Worm (Caenorhabditis elegans) whole organism, early embryonic: ENCODE results near the gene otpl-6.

ENCODE experiments used
- B0310.2 ChIP-seq: sonication (generic microtip); optimal IDR thresholded peaks from 2 replicates; lab custom pipeline; 2016; ENCODE audit warnings: mild to moderate bottlenecking, missing genetic modification characterization, missing compliant biosample characterization
- F13C5.2 ChIP-seq: sonication (generic microtip); optimal IDR thresholded peaks from 2 replicates; lab custom pipeline; 2017; ENCODE audit warnings: mild to moderate bottlenecking, missing genetic modification characterization, inconsistent platforms, missing compliant biosample characterization
- ama-1 ChIP-seq: fragments of 150-350 bp; optimal IDR thresholded peaks from 2 replicates; lab custom pipeline; 2014
- flt-1 ChIP-seq: fragments of 200-800 bp; sonication (Bioruptor generic); IDR thresholded peaks from 2 replicates; pipeline ENCODE4 v1.3.6; 2022; ENCODE audit warnings: missing genetic modification characterization, missing compliant biosample characterization
- hmbx-1 ChIP-seq: sonication (generic microtip); optimal IDR thresholded peaks from 2 replicates; lab custom pipeline; 2016; ENCODE audit warnings: mild to moderate bottlenecking, missing genetic modification characterization, missing compliant biosample characterization
- hnd-1 ChIP-seq: sonication (generic microtip); optimal IDR thresholded peaks from 2 replicates; lab custom pipeline; 2016; ENCODE audit warnings: missing genetic modification characterization, missing compliant biosample characterization
- scrt-1 ChIP-seq: fragments of 200-800 bp; sonication (Bioruptor generic); IDR thresholded peaks from 2 replicates; pipeline ENCODE4 v1.3.6; 2022; ENCODE audit warnings: missing genetic modification characterization, missing compliant biosample characterization
- sea-1 ChIP-seq: fragments of 200-800 bp; sonication (Bioruptor generic); conservative IDR thresholded peaks from 2 replicates; pipeline ENCODE4 v1.3.6; 2022; ENCODE audit warnings: missing genetic modification characterization, missing compliant biosample characterization

ce11 chrV:8552460-8552859, 26.6 kb downstream of the otpl-6 start, which contains the start of gene acr-15:
- no peak for TF ChIP-seq ama-1 (lab: Kevin White, UChicago)
- TF ChIP-seq hnd-1 (tag; lab: Kevin White, UChicago), result no peak
- no peak for TF ChIP-seq sea-1
- no peak for TF ChIP-seq flt-1 (GFP tag; lab: Robert Waterston, UW)
- no peak for TF ChIP-seq scrt-1
- no peak for TF ChIP-seq B0310.2
- no peak for TF ChIP-seq F13C5.2 (tag; lab: Kevin White, UChicago)
- no peak for TF ChIP-seq hmbx-1 (tag; lab: Kevin White, UChicago)
